Worm (Caenorhabditis elegans): ENCODE measurements around the gene C31B8.12.

C31B8.12 gene

DNA sequence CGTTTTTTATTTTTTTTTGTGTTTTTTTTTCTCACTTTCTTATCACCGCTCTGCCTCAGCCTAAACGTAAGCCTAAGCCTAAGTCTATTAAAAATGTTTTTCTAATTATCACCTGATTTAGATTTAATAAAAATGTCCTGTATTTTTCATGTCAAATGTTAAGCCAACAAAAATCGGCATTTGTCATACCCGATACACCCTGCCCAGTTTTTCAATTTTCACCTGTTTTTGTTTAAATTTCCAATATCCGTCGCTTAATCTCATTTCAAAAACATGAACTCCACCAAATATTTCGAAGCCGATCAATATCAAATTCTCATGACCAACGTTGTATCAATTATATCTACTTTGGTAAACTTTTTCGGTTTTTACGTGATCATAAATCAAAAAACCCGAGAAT is 3.8 kb upstream of the C31B8.12 start, which contains the start of gene C31B8.1:
TSS of gene C31B8.1 (plus strand) at position 301 of the 400 bp plus-strand sequence.
- no peak for TF ChIP-seq daf-12 (tag; optimal IDR thresholded peaks at IDR 0.05)
- no peak for TF ChIP-seq ztf-11 (tag; optimal IDR thresholded peaks at IDR 0.05)
- no peak for TF ChIP-seq lin-39 (tag; optimal IDR thresholded peaks at IDR 0.05)
- no peak for TF ChIP-seq ceh-28 (tag; optimal IDR thresholded peaks at IDR 0.05)
- TF ChIP-seq ceh-16 (tag; optimal IDR thresholded peaks at IDR 0.05), result no peak

DNA sequence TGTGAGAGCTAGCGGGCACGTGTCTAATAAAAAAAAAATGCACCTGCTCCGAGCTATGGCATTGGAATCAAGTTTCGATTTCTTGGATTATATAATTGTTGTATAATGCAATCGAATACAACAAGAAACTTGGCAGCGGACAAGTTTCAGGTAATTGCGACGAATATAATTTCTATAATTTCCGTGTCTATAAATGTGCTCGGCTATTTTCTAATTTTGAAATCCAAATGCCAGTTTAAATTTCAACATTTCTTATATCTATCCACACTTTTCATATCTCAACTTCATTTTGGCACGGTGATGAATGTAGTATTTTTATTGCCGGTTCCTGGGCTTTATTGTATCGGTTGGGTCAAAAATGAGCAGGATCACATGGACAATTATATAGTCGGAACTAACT is 2.3 kb upstream of the C31B8.12 start, which contains the start of gene C31B8.16:
TSS of gene C31B8.16 (plus strand) at position 301 of the 400 bp plus-strand sequence.
- TF ChIP-seq nhr-237 (tag; optimal IDR thresholded peaks at IDR 0.05) (no peak), ztf-11 (tag; optimal IDR thresholded peaks at IDR 0.05) (no peak), aly-2 (tag; optimal IDR thresholded peaks at IDR 0.05) (no peak)

- TF ChIP-seq ztf-4 (tag; optimal IDR thresholded peaks at IDR 0.05), result no peak
- no peak for TF ChIP-seq hmg-11 (tag; optimal IDR thresholded peaks at IDR 0.05)
- TF ChIP-seq unc-62 (GFP tag; optimal IDR thresholded peaks at IDR 0.05), result no peak
- no peak for TF ChIP-seq R02D3.7 (tag; optimal IDR thresholded peaks at IDR 0.05)
Measured at ce11 chrV:2922594-2922993, 4.9 kb downstream of the C31B8.12 start, which contains the start of gene srh-38. Gene srh-38, minus strand, starts transcription at chrV:2922694.

DNA sequence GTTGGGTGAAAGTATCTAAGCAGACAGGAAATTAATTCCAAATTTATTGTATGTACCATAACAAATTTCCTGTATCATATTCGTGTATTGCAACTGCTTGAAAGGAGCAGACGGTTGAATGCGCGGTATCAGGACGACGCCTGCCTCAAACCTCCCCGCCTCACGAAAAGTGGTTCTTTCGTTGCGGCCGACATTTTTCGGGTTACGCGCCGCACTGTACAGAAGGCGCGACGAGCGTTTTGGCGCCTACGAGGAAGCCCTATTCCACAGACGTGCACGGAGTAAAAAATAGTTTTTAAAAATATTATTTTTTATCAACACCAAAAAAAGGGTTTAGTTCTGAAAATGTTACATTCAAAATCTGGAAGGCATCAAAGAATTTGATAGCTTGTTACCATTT is 7.3 kb downstream of the C31B8.12 start:
- TF ChIP-seq R02D3.7 (tag; optimal IDR thresholded peaks at IDR 0.05) (no peak), daf-12 (tag; optimal IDR thresholded peaks at IDR 0.05) (no peak)

ce11 chrV:2913948-2914347 is 13.5 kb downstream of the C31B8.12 start, which contains the start of gene srh-146:
Gene srh-146, plus strand, starts transcription at chrV:2914248.
- TF ChIP-seq zag-1 (tag; optimal IDR thresholded peaks at IDR 0.05), result no peak
- TF ChIP-seq sea-2 (GFP tag; optimal IDR thresholded peaks at IDR 0.05), result no peak
- TF ChIP-seq snpc-4 (tag; optimal IDR thresholded peaks at IDR 0.05), result no peak
- TF ChIP-seq fos-1 (tag; optimal IDR thresholded peaks at IDR 0.05), result no peak
- no peak for TF ChIP-seq nhr-43 (tag; optimal IDR thresholded peaks at IDR 0.05; ENCODE audit: poor library complexity, severe bottlenecking)
- no peak for TF ChIP-seq unc-39 (tag; optimal IDR thresholded peaks at IDR 0.05)

- TF ChIP-seq elt-2 (tag; optimal IDR thresholded peaks at IDR 0.05) (no peak), tbx-2 (tag; optimal IDR thresholded peaks at IDR 0.05) (no peak), nhr-237 (tag; optimal IDR thresholded peaks at IDR 0.05) (no peak), elt-3 (tag; optimal IDR thresholded peaks at IDR 0.05) (no peak), eor-1 (tag; optimal IDR thresholded peaks at IDR 0.05) (no peak), ceh-28 (tag; optimal IDR thresholded peaks at IDR 0.05) (no peak), snpc-4 (tag; optimal IDR thresholded peaks at IDR 0.05) (no peak), egl-5 (tag; optimal IDR thresholded peaks at IDR 0.05) (no peak)
Measured at ce11 chrV:2912901-2913300, 14.6 kb downstream of the C31B8.12 start, which contains the start of gene C31B8.9. Gene C31B8.9, minus strand, starts transcription at chrV:2913001.

- TF ChIP-seq nhr-77 (tag; optimal IDR thresholded peaks at IDR 0.05) (no peak), nhr-237 (tag; optimal IDR thresholded peaks at IDR 0.05) (no peak), nhr-43 (tag; optimal IDR thresholded peaks at IDR 0.05; ENCODE audit: poor library complexity, severe bottlenecking) (no peak), nhr-67 (tag; optimal IDR thresholded peaks at IDR 0.05) (no peak), pha-4 (tag; optimal IDR thresholded peaks at IDR 0.05) (no peak), aly-2 (tag; optimal IDR thresholded peaks at IDR 0.05) (no peak), eor-1 (tag; optimal IDR thresholded peaks at IDR 0.05) (no peak), tbx-2 (tag; optimal IDR thresholded peaks at IDR 0.05) (no peak), ama-1 (optimal IDR thresholded peaks at IDR 0.05) (no peak), lsy-12 (tag; optimal IDR thresholded peaks at IDR 0.05) (no peak), nhr-23 (tag; optimal IDR thresholded peaks at IDR 0.05) (no peak), nhr-11 (tag; optimal IDR thresholded peaks at IDR 0.05) (no peak), ceh-28 (tag; optimal IDR thresholded peaks at IDR 0.05) (no peak), daf-12 (tag; optimal IDR thresholded peaks at IDR 0.05) (no peak), elt-3 (tag; optimal IDR thresholded peaks at IDR 0.05) (no peak), nhr-12 (tag; optimal IDR thresholded peaks at IDR 0.05) (no peak), snpc-4 (tag; optimal IDR thresholded peaks at IDR 0.05) (no peak), pqm-1 (tag; optimal IDR thresholded peaks at IDR 0.05) (no peak)
Measured at ce11 chrV:2909525-2909924, 17.9 kb downstream of the C31B8.12 start, which contains the start of gene zmp-3. Gene zmp-3, minus strand, starts transcription at chrV:2909625.
